Fruit fly (Drosophila melanogaster): Measurements from ENCODE around the gene Nmt.
A peak's percentile ranks its signal among the peaks of the same experiment; 100 is the strongest.

The Nmt gene

dm6 chr3L:8202317-8202842 is 24.2 kb upstream of the Nmt start, which contains the start of the genes CG7366 and CG13679:
CG7366 (minus strand) TSS chr3L:8202417.
CG13679 (plus strand) TSS chr3L:8202792.
- TF ChIP-seq EcR (GFP tag; optimal IDR thresholded peaks at IDR 0.05) (no peak), CG8301 (tag; optimal IDR thresholded peaks at IDR 0.05) (no peak), fd96Ca (GFP tag; IDR thresholded peaks at IDR 0.05) (no peak), CG8159 (tag; optimal IDR thresholded peaks at IDR 0.05) (no peak), CG9948 (tag; optimal IDR thresholded peaks at IDR 0.05) (no peak), CG32121 (GFP tag; IDR thresholded peaks at IDR 0.05) (no peak), Snoo (tag; optimal IDR thresholded peaks at IDR 0.05) (no peak), CG13204 (GFP tag; optimal IDR thresholded peaks at IDR 0.05) (no peak), rn (GFP tag; IDR thresholded peaks at IDR 0.05) (no peak), CG17806 (tag; optimal IDR thresholded peaks at IDR 0.05) (no peak), gl (tag; optimal IDR thresholded peaks at IDR 0.05) (no peak), CG12605 (GFP tag; IDR thresholded peaks at IDR 0.05) (no peak), Pif1B (GFP tag; optimal IDR thresholded peaks at IDR 0.05) (no peak), Ets98B (GFP tag; IDR thresholded peaks at IDR 0.05) (no peak)

dm6 chr3L:8197779-8198279 is 19.6 kb upstream of the Nmt start, which contains the start of the genes UbcE2M and Dhps:
UbcE2M (minus strand) TSS chr3L:8197987.
Dhps (plus strand) TSS chr3L:8198207.
- TF ChIP-seq Ets98B (GFP tag; IDR thresholded peaks at IDR 0.05): peak; percentile 53
- peak; percentile 67; the same call in 2 of the 3 replicates for TF ChIP-seq CG4496 (GFP tag; IDR thresholded peaks at IDR 0.05)
- no peak for TF ChIP-seq EcR (GFP tag; optimal IDR thresholded peaks at IDR 0.05)
- peak; percentile 79 for TF ChIP-seq CG15710 (tag; optimal IDR thresholded peaks at IDR 0.05)
- no peak for TF ChIP-seq CG8301 (tag; optimal IDR thresholded peaks at IDR 0.05)
- TF ChIP-seq D1 (tag; optimal IDR thresholded peaks at IDR 0.05): no peak
- no peak; the same call in 1 of the 2 replicates for TF ChIP-seq CG32121 (GFP tag; IDR thresholded peaks at IDR 0.05)
- TF ChIP-seq CG12605 (GFP tag; IDR thresholded peaks at IDR 0.05): no peak
- TF ChIP-seq fd96Ca (GFP tag; IDR thresholded peaks at IDR 0.05): peak; percentile 67
- TF ChIP-seq CG10348 (GFP tag; IDR thresholded peaks at IDR 0.05): 0 out of 2 replicates have a peak, but pooled peaks have one; percentile 30
- peak; percentile 69 for TF ChIP-seq CG17806 (tag; optimal IDR thresholded peaks at IDR 0.05)
- TF ChIP-seq Pif1A (GFP tag; optimal IDR thresholded peaks at IDR 0.05): no peak
- no peak for TF ChIP-seq CG8159 (tag; optimal IDR thresholded peaks at IDR 0.05)
- TF ChIP-seq CG14655 (GFP tag; optimal IDR thresholded peaks at IDR 0.05): no peak
- TF ChIP-seq CG9948 (tag; optimal IDR thresholded peaks at IDR 0.05): peak; percentile 68
- peak; percentile 69 for TF ChIP-seq Snoo (tag; optimal IDR thresholded peaks at IDR 0.05)
- TF ChIP-seq gl (tag; optimal IDR thresholded peaks at IDR 0.05): no peak

- TF ChIP-seq Pif1A (GFP tag; optimal IDR thresholded peaks at IDR 0.05) (no peak), EcR (GFP tag; optimal IDR thresholded peaks at IDR 0.05) (no peak), CG34367 (tag; optimal IDR thresholded peaks at IDR 0.05) (no peak), CG32121 (GFP tag; IDR thresholded peaks at IDR 0.05) (no peak), fd96Ca (GFP tag; IDR thresholded peaks at IDR 0.05) (no peak), rn (GFP tag; IDR thresholded peaks at IDR 0.05) (no peak), Pif1B (GFP tag; optimal IDR thresholded peaks at IDR 0.05) (no peak), D1 (tag; optimal IDR thresholded peaks at IDR 0.05) (no peak), CG8159 (tag; optimal IDR thresholded peaks at IDR 0.05) (no peak), CG15710 (tag; optimal IDR thresholded peaks at IDR 0.05) (no peak), CG17806 (tag; optimal IDR thresholded peaks at IDR 0.05) (no peak), CG4496 (GFP tag; IDR thresholded peaks at IDR 0.05) (no peak), CG12605 (GFP tag; IDR thresholded peaks at IDR 0.05) (no peak), CG13204 (GFP tag; optimal IDR thresholded peaks at IDR 0.05) (no peak), CG9948 (tag; optimal IDR thresholded peaks at IDR 0.05) (no peak), CG8301 (tag; optimal IDR thresholded peaks at IDR 0.05) (no peak), gl (tag; optimal IDR thresholded peaks at IDR 0.05) (no peak), CG14655 (GFP tag; optimal IDR thresholded peaks at IDR 0.05) (no peak)
These were observed 14.8 kb upstream of the Nmt start, which contains the start of gene CG7387 for dm6 chr3L:8193016-8193415. CG7387 (minus strand) TSS chr3L:8193116.

dm6 chr3L:8191042-8191613 is 12.9 kb upstream of the Nmt start, which contains the start of gene MED24:
MED24 (plus strand) TSS chr3L:8191270.
- TF ChIP-seq CG17806 (tag; optimal IDR thresholded peaks at IDR 0.05) (no peak), CG15710 (tag; optimal IDR thresholded peaks at IDR 0.05) (no peak), CG8159 (tag; optimal IDR thresholded peaks at IDR 0.05) (no peak), CG8301 (tag; optimal IDR thresholded peaks at IDR 0.05) (no peak), Ets98B (GFP tag; IDR thresholded peaks at IDR 0.05) (no peak)

dm6 chr3L:8189234-8189633 is 11.0 kb upstream of the Nmt start:
- TF ChIP-seq EcR (GFP tag; optimal IDR thresholded peaks at IDR 0.05) (no peak), gl (tag; optimal IDR thresholded peaks at IDR 0.05) (no peak), fd96Ca (GFP tag; IDR thresholded peaks at IDR 0.05) (no peak), CG10348 (GFP tag; IDR thresholded peaks at IDR 0.05) (no peak), Ets98B (GFP tag; IDR thresholded peaks at IDR 0.05) (no peak), CG17806 (tag; optimal IDR thresholded peaks at IDR 0.05) (no peak), CG8301 (tag; optimal IDR thresholded peaks at IDR 0.05) (no peak), D1 (tag; optimal IDR thresholded peaks at IDR 0.05) (no peak), CG12605 (GFP tag; IDR thresholded peaks at IDR 0.05) (no peak), Pif1B (GFP tag; optimal IDR thresholded peaks at IDR 0.05) (no peak), CG34367 (tag; optimal IDR thresholded peaks at IDR 0.05) (no peak), CG4496 (GFP tag; IDR thresholded peaks at IDR 0.05) (no peak), CG8159 (tag; optimal IDR thresholded peaks at IDR 0.05) (no peak), CG32121 (GFP tag; IDR thresholded peaks at IDR 0.05) (no peak), CG15710 (tag; optimal IDR thresholded peaks at IDR 0.05) (no peak), rn (GFP tag; IDR thresholded peaks at IDR 0.05) (no peak), CG9948 (tag; optimal IDR thresholded peaks at IDR 0.05) (no peak)

Measured in whole organism, pupa.